Fruit fly (Drosophila melanogaster) whole organism, embryonic: ENCODE measurements around the gene Dpm2.

Source experiments
- C15 ChIP-seq: fragments of 200-800 bp; sonication (Bioruptor generic); IDR thresholded peaks from 3 replicates; pipeline ENCODE4 v1.3.6; 2022; ENCODE audit warnings: missing biosample characterization, missing genetic modification characterization
- CG10366 ChIP-seq: fragments of 200-800 bp; sonication (Bioruptor generic); IDR thresholded peaks from 2 replicates; pipeline ENCODE4 v1.3.6; 2022; ENCODE audit warnings: missing biosample characterization, missing genetic modification characterization
- CG10543 ChIP-seq: fragments of 200-800 bp; sonication (Bioruptor generic); optimal IDR thresholded peaks from 3 replicates; lab custom pipeline; 2017; ENCODE audit warnings: missing biosample characterization, mild to moderate bottlenecking, missing genetic modification characterization, moderate library complexity
- CG12659 ChIP-seq: fragments of 200-800 bp; sonication (Bioruptor generic); optimal IDR thresholded peaks from 3 replicates; lab custom pipeline; 2017; ENCODE audit warnings: mild to moderate bottlenecking, missing biosample characterization, missing genetic modification reagents, missing genetic modification characterization
- CG12744 ChIP-seq: fragments of 200-800 bp; sonication (Bioruptor generic); optimal IDR thresholded peaks from 2 replicates; lab custom pipeline; 2016; ENCODE audit warnings: missing biosample characterization, missing genetic modification characterization
- CG1603 ChIP-seq: fragments of 200-800 bp; sonication (Bioruptor generic); optimal IDR thresholded peaks from 2 replicates; lab custom pipeline; 2019; ENCODE audit warnings: missing biosample characterization, mild to moderate bottlenecking, missing genetic modification characterization, moderate library complexity
- CG16863 ChIP-seq: fragments of 200-800 bp; sonication (Bioruptor generic); optimal IDR thresholded peaks from 3 replicates; lab custom pipeline; 2016; ENCODE audit warnings: missing biosample characterization, missing genetic modification characterization
- CG1832 ChIP-seq: fragments of 200-800 bp; sonication (Bioruptor generic); optimal IDR thresholded peaks from 2 replicates; lab custom pipeline; 2017; ENCODE audit warnings: missing biosample characterization, mild to moderate bottlenecking, missing genetic modification characterization, inconsistent platforms
- CG2120 ChIP-seq: fragments of 200-800 bp; sonication (Bioruptor generic); optimal IDR thresholded peaks from 3 replicates; lab custom pipeline; 2016; ENCODE audit warnings: missing biosample characterization, missing genetic modification characterization
- CG2129 ChIP-seq: fragments of 200-800 bp; sonication (Bioruptor generic); IDR thresholded peaks from 2 replicates; pipeline ENCODE4 v1.3.6; 2022; ENCODE audit warnings: missing biosample characterization, missing genetic modification characterization; ENCODE audit not compliant: partially characterized antibody
- CG2875 ChIP-seq: fragments of 200-800 bp; sonication (Bioruptor generic); optimal IDR thresholded peaks from 2 replicates; lab custom pipeline; 2017; ENCODE audit warnings: missing biosample characterization, mild to moderate bottlenecking, missing genetic modification characterization, missing genetic modification reagents
- CG31365 ChIP-seq: fragments of 200-800 bp; sonication (Bioruptor generic); optimal IDR thresholded peaks from 2 replicates; lab custom pipeline; 2018; ENCODE audit warnings: missing biosample characterization, mild to moderate bottlenecking, missing genetic modification characterization
- CG4424 ChIP-seq: fragments of 200-800 bp; sonication (Bioruptor generic); optimal IDR thresholded peaks from 3 replicates; lab custom pipeline; 2016; ENCODE audit warnings: missing biosample characterization, missing genetic modification characterization
- CG4730 ChIP-seq: fragments of 200-800 bp; sonication (Bioruptor generic); IDR thresholded peaks from 2 replicates; pipeline ENCODE4 v1.3.6; 2022; ENCODE audit warnings: missing biosample characterization, missing genetic modification characterization
- CG6254 ChIP-seq: fragments of 200-800 bp; sonication (Bioruptor generic); optimal IDR thresholded peaks from 3 replicates; lab custom pipeline; 2017; ENCODE audit warnings: mild to moderate bottlenecking, missing biosample characterization, missing genetic modification reagents, missing genetic modification characterization
- Dek ChIP-seq: fragments of 200-800 bp; sonication (Bioruptor generic); optimal IDR thresholded peaks from 3 replicates; lab custom pipeline; 2019; ENCODE audit warnings: missing biosample characterization, mild to moderate bottlenecking, missing genetic modification characterization, moderate library complexity
- Dp ChIP-seq: fragments of 200-800 bp; sonication (Bioruptor generic); optimal IDR thresholded peaks from 2 replicates; lab custom pipeline; 2018; ENCODE audit warnings: missing biosample characterization, mild to moderate bottlenecking, missing genetic modification characterization, moderate library complexity
- E2f2 ChIP-seq: fragments of 200-800 bp; sonication (Bioruptor generic); IDR thresholded peaks from 2 replicates; pipeline ENCODE4 v1.3.6; 2022; ENCODE audit warnings: missing biosample characterization, missing genetic modification characterization
- Fer2 ChIP-seq: fragments of 200-800 bp; sonication (Bioruptor generic); optimal IDR thresholded peaks from 2 replicates; lab custom pipeline; 2018; ENCODE audit warnings: missing biosample characterization, mild to moderate bottlenecking, missing genetic modification characterization, moderate library complexity
- Hey ChIP-seq: fragments of 200-800 bp; sonication (Bioruptor generic); optimal IDR thresholded peaks from 3 replicates; lab custom pipeline; 2018; ENCODE audit warnings: missing biosample characterization, mild to moderate bottlenecking, missing genetic modification characterization
- Lim3 ChIP-seq: fragments of 200-800 bp; sonication (Bioruptor generic); IDR thresholded peaks from 2 replicates; pipeline ENCODE4 v1.3.6; 2022; ENCODE audit warnings: missing biosample characterization, missing genetic modification characterization
- MTF-1 ChIP-seq: fragments of 200-800 bp; sonication (Bioruptor generic); optimal IDR thresholded peaks from 2 replicates; lab custom pipeline; 2018; ENCODE audit warnings: missing biosample characterization, mild to moderate bottlenecking, missing genetic modification characterization, borderline replicate concordance
- Sox102F ChIP-seq: fragments of 200-800 bp; sonication (Bioruptor generic); optimal IDR thresholded peaks from 2 replicates; lab custom pipeline; 2018; ENCODE audit warnings: missing biosample characterization, mild to moderate bottlenecking, missing genetic modification characterization, moderate library complexity
- Taf1 ChIP-seq: fragments of 200-800 bp; sonication (Bioruptor generic); IDR thresholded peaks from 2 replicates; pipeline ENCODE4 v1.3.6; 2022; ENCODE audit warnings: missing biosample characterization, missing genetic modification characterization
- bsh ChIP-seq, 2 experiments: fragments of 200-800 bp; sonication (Bioruptor generic); optimal IDR thresholded peaks; 2 replicates each; lab custom pipeline; 2017 to 2018; ENCODE audit warnings: mild to moderate bottlenecking in 2 of 2, missing biosample characterization in 2 of 2, missing genetic modification characterization in 2 of 2, moderate library complexity in 1 of 2
- chif ChIP-seq, 2 experiments: fragments of 200-800 bp; sonication (Bioruptor generic); optimal IDR thresholded peaks; 3 replicates each; lab custom pipeline; 2016; ENCODE audit warnings: missing biosample characterization in 2 of 2, missing genetic modification characterization in 2 of 2
- ci ChIP-seq: fragments of 200-800 bp; sonication (Bioruptor generic); IDR thresholded peaks from 3 replicates; pipeline ENCODE4 v1.3.6; 2022; ENCODE audit warnings: missing biosample characterization, missing genetic modification characterization
- corto ChIP-seq: fragments of 200-800 bp; sonication (Bioruptor generic); optimal IDR thresholded peaks from 2 replicates; lab custom pipeline; 2016; ENCODE audit warnings: missing biosample characterization, mild to moderate bottlenecking, missing genetic modification characterization, moderate library complexity
- crc ChIP-seq: fragments of 200-800 bp; sonication (Bioruptor generic); optimal IDR thresholded peaks from 2 replicates; lab custom pipeline; 2016; ENCODE audit warnings: missing biosample characterization, missing genetic modification characterization
- croc ChIP-seq: fragments of 200-800 bp; sonication (Bioruptor generic); conservative IDR thresholded peaks from 3 replicates; pipeline ENCODE4 v1.3.6; 2022; ENCODE audit warnings: missing biosample characterization, missing genetic modification characterization
- da ChIP-seq: fragments of 200-800 bp; sonication (Bioruptor generic); optimal IDR thresholded peaks from 2 replicates; lab custom pipeline; 2016; ENCODE audit warnings: missing biosample characterization, missing genetic modification characterization
- danr ChIP-seq: fragments of 200-800 bp; sonication (Bioruptor generic); IDR thresholded peaks from 2 replicates; pipeline ENCODE4 v1.3.6; 2022; ENCODE audit warnings: missing biosample characterization, missing genetic modification characterization
- emc ChIP-seq: fragments of 200-800 bp; sonication (Bioruptor generic); optimal IDR thresholded peaks from 2 replicates; lab custom pipeline; 2016; ENCODE audit warnings: missing biosample characterization, missing genetic modification characterization
- ems ChIP-seq: fragments of 200-800 bp; sonication (Bioruptor generic); optimal IDR thresholded peaks from 3 replicates; lab custom pipeline; 2016; ENCODE audit warnings: missing biosample characterization, missing genetic modification characterization
- fd96Cb ChIP-seq: fragments of 200-800 bp; sonication (Bioruptor generic); optimal IDR thresholded peaks from 2 replicates; lab custom pipeline; 2018; ENCODE audit warnings: missing biosample characterization, mild to moderate bottlenecking, missing genetic modification characterization, moderate library complexity
- hkb ChIP-seq, 2 experiments: fragments of 200-800 bp in 1 of 2; fragments of >200 bp in 1 of 2; sonication (Bioruptor generic) in 1 of 2; IDR thresholded peaks in 1 of 2; optimal IDR thresholded peaks in 1 of 2; 2 replicates each; pipeline versions ENCODE4 v1.3.6 to Lab custom; 2017 to 2022; ENCODE audit warnings: missing biosample characterization in 1 of 2, missing genetic modification characterization in 1 of 2
- lola ChIP-seq, 3 experiments: fragments of >200 bp in 2 of 3; fragments of 200-800 bp in 1 of 3; sonication (Bioruptor generic) in 1 of 3; optimal IDR thresholded peaks; 2 replicates each; lab custom pipeline; 2017 to 2019; ENCODE audit warnings: missing biosample characterization in 3 of 3, missing genetic modification characterization in 3 of 3, mild to moderate bottlenecking in 1 of 3, moderate library complexity in 1 of 3
- maf-S ChIP-seq: fragments of 200-800 bp; sonication (Bioruptor generic); optimal IDR thresholded peaks from 2 replicates; lab custom pipeline; 2016; ENCODE audit warnings: missing biosample characterization, missing genetic modification characterization
- mam ChIP-seq: fragments of 200-800 bp; sonication (Bioruptor generic); optimal IDR thresholded peaks from 3 replicates; lab custom pipeline; 2016; ENCODE audit warnings: missing biosample characterization, missing genetic modification characterization
- org-1 ChIP-seq: fragments of 200-800 bp; sonication (Bioruptor generic); optimal IDR thresholded peaks from 2 replicates; lab custom pipeline; 2017; ENCODE audit warnings: missing biosample characterization, missing genetic modification characterization
- phol ChIP-seq: fragments of 200-800 bp; sonication (Bioruptor generic); optimal IDR thresholded peaks from 3 replicates; lab custom pipeline; 2018; ENCODE audit warnings: missing biosample characterization, mild to moderate bottlenecking, missing genetic modification characterization, moderate library complexity
- pita ChIP-seq: fragments of 200-800 bp; sonication (Bioruptor generic); optimal IDR thresholded peaks from 2 replicates; lab custom pipeline; 2017; ENCODE audit warnings: missing biosample characterization, mild to moderate bottlenecking, missing genetic modification characterization
- pzg ChIP-seq: fragments of 200-800 bp; sonication (Bioruptor generic); optimal IDR thresholded peaks from 3 replicates; lab custom pipeline; 2018; ENCODE audit warnings: missing biosample characterization, mild to moderate bottlenecking, missing genetic modification characterization, moderate library complexity
- scrt ChIP-seq: fragments of 200-800 bp; sonication (Bioruptor generic); optimal IDR thresholded peaks from 2 replicates; lab custom pipeline; 2018; ENCODE audit warnings: missing biosample characterization, mild to moderate bottlenecking, missing genetic modification characterization, moderate library complexity
- slou ChIP-seq: fragments of 200-800 bp; sonication (Bioruptor generic); optimal IDR thresholded peaks from 3 replicates; lab custom pipeline; 2016; ENCODE audit warnings: missing biosample characterization, missing genetic modification characterization
- sr ChIP-seq: fragments of 200-800 bp; sonication (Bioruptor generic); IDR thresholded peaks from 3 replicates; pipeline ENCODE4 v1.3.6; 2022; ENCODE audit warnings: missing biosample characterization, missing genetic modification characterization
- tx ChIP-seq: fragments of 200-800 bp; sonication (Bioruptor generic); optimal IDR thresholded peaks from 2 replicates; lab custom pipeline; 2016; ENCODE audit warnings: missing biosample characterization, missing genetic modification characterization
- unpg ChIP-seq: fragments of 200-800 bp; sonication (Bioruptor generic); optimal IDR thresholded peaks from 3 replicates; lab custom pipeline; 2018; ENCODE audit warnings: missing biosample characterization, mild to moderate bottlenecking, missing genetic modification characterization, moderate library complexity
- wdn ChIP-seq: fragments of 200-800 bp; sonication (Bioruptor generic); IDR thresholded peaks from 2 replicates; pipeline ENCODE4 v1.3.6; 2022; ENCODE audit warnings: missing biosample characterization, missing genetic modification characterization

Gene Dpm2

dm6 chr3L:3338882-3339590 is 19.7 kb downstream of the Dpm2 start (continued):
- no peak for TF ChIP-seq corto (GFP tag; lab: Kevin White, UChicago)
- no peak for TF ChIP-seq CG16863 (GFP tag; lab: Kevin White, UChicago)
- TF ChIP-seq slou (GFP tag; lab: Kevin White, UChicago): no peak
- no peak for TF ChIP-seq ci
- TF ChIP-seq CG2875 (GFP tag; lab: Kevin White, UChicago): no peak
- peak; percentile 9 for TF ChIP-seq Sox102F
- no peak for TF ChIP-seq CG1832
- peak; percentile 27 for TF ChIP-seq CG6254 (GFP tag; lab: Kevin White, UChicago)
- no peak for TF ChIP-seq Hey (tag; lab: Kevin White, UChicago)
- TF ChIP-seq Dek (tag; lab: Kevin White, UChicago): no peak
- TF ChIP-seq pzg (GFP tag; lab: Kevin White, UChicago): no peak
- peak; percentile 54 to 60 for TF ChIP-seq bsh (GFP tag; optimal IDR thresholded peaks at IDR 0.05; lab: Kevin White, UChicago)
- no peak for TF ChIP-seq unpg
- no peak for TF ChIP-seq ems (GFP tag; lab: Kevin White, UChicago)
- peak; percentile 33 for TF ChIP-seq phol (tag; lab: Kevin White, UChicago)
- no peak for TF ChIP-seq tx (GFP tag; lab: Kevin White, UChicago)
- no peak for TF ChIP-seq CG12744 (GFP tag; lab: Kevin White, UChicago)
- TF ChIP-seq pita (GFP tag; lab: Kevin White, UChicago): no peak
- TF ChIP-seq E2f2: no peak
- peak; percentile 2 for TF ChIP-seq fd96Cb (tag; lab: Kevin White, UChicago)
- TF ChIP-seq maf-S (GFP tag; lab: Kevin White, UChicago): no peak
- no peak for TF ChIP-seq wdn (GFP tag; lab: Robert Waterston, UW)
- no peak for TF ChIP-seq chif (GFP tag; optimal IDR thresholded peaks at IDR 0.05; lab: Kevin White, UChicago)
- no peak for TF ChIP-seq danr
- TF ChIP-seq emc (GFP tag; lab: Kevin White, UChicago): no peak
- no peak for TF ChIP-seq MTF-1 (GFP tag; lab: Kevin White, UChicago)
- TF ChIP-seq CG4730 (GFP tag; lab: Robert Waterston, UW): no peak
- peak; percentile 16 for TF ChIP-seq CG1603 (tag; lab: Kevin White, UChicago)
- TF ChIP-seq Taf1: no peak
- no peak for TF ChIP-seq org-1 (GFP tag; lab: Kevin White, UChicago)
- no peak for TF ChIP-seq C15 (GFP tag; lab: Robert Waterston, UW)
- peak; percentile 7 for TF ChIP-seq CG4424 (GFP tag; lab: Kevin White, UChicago)
- no peak for TF ChIP-seq Lim3 (GFP tag; lab: Robert Waterston, UW)
- TF ChIP-seq CG10543 (GFP tag; lab: Kevin White, UChicago): no peak
- TF ChIP-seq scrt (GFP tag; lab: Kevin White, UChicago): no peak
- TF ChIP-seq CG2129: no peak
- TF ChIP-seq CG12659 (GFP tag; lab: Kevin White, UChicago): no peak
- TF ChIP-seq Dp: no peak
- peak; percentile 23; the same call in 1 of the 3 replicates for TF ChIP-seq croc
- no peak for TF ChIP-seq Fer2 (tag; lab: Kevin White, UChicago)
- TF ChIP-seq da (GFP tag; lab: Kevin White, UChicago): no peak
- TF ChIP-seq CG2120 (GFP tag; lab: Kevin White, UChicago): no peak
- TF ChIP-seq crc (GFP tag; lab: Kevin White, UChicago): no peak
- TF ChIP-seq sr (GFP tag; lab: Robert Waterston, UW): no peak
- TF ChIP-seq mam (GFP tag; lab: Kevin White, UChicago): no peak
- no peak for TF ChIP-seq CG10366 (GFP tag; lab: Robert Waterston, UW)
- TF ChIP-seq CG31365 (tag; lab: Kevin White, UChicago): no peak
- TF ChIP-seq lola (GFP tag; optimal IDR thresholded peaks at IDR 0.05; lab: Kevin White, UChicago): peak in 1 of 3 experiments; percentile 13
- no peak for TF ChIP-seq hkb (optimal IDR thresholded peaks at IDR 0.05; lab: Kevin White, UChicago)
- no peak for TF ChIP-seq hkb (GFP tag; IDR thresholded peaks at IDR 0.05; lab: Robert Waterston, UW)
